Worm (Caenorhabditis elegans) whole organism, L4 larva: ENCODE measurements around the gene hlh-1.

Experiments
- nhr-25 ChIP-seq: sonication (generic microtip); optimal IDR thresholded peaks from 2 replicates; lab custom pipeline; 2017; ENCODE audit warnings: missing genetic modification characterization, mild to moderate bottlenecking, missing compliant biosample characterization, antibody characterized with exemption, moderate library complexity, borderline replicate concordance; ENCODE audit not compliant: insufficient read depth
- pqm-1 ChIP-seq: sonication (generic microtip); optimal IDR thresholded peaks from 2 replicates; lab custom pipeline; 2017; ENCODE audit warnings: missing biosample characterization, missing genetic modification characterization
- set-16 ChIP-seq: fragments of 200-800 bp; sonication (Bioruptor generic); IDR thresholded peaks from 2 replicates; pipeline ENCODE4 v1.3.6; 2022; ENCODE audit warnings: missing genetic modification reagents, missing genetic modification characterization, missing compliant biosample characterization
- snpc-4 ChIP-seq: fragments of 150-350 bp; optimal IDR thresholded peaks from 2 replicates; lab custom pipeline; 2014; ENCODE audit warnings: missing biosample characterization, missing genetic modification characterization

DNA sequence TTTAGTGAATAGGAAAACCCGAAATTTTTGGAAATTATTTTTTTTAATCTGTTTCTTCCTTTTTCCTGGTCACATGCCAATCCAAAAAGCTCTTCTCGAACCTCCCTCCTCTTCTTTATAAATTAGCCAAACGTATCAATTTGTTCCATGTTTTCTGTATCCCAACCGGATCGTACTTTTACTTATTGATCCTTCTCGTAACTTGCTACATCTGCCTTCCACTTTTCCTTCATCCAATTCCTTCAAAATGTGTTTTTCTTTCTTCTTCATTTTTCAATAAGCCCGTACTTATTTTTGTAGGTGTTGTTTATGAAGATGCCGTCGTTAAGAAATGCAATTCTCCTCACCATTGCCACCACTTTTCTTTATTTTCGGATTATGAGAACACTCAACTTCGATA, 6.5 kb upstream of the hlh-1 start, which contains the start of gene cyp-23A1:
- no peak for TF ChIP-seq snpc-4 (tag; lab: Kevin White, UChicago)
- no peak for TF ChIP-seq pqm-1 (tag; lab: Kevin White, UChicago)
- no peak for TF ChIP-seq nhr-25
- TF ChIP-seq set-16 (GFP tag; lab: Robert Waterston, UW), result no peak
